Fruit fly (Drosophila melanogaster) whole organism, embryonic: ENCODE results near the gene CG17154.

Experiments
- C15 ChIP-seq: fragments of 200-800 bp; sonication (Bioruptor generic); IDR thresholded peaks from 3 replicates; pipeline ENCODE4 v1.3.6; 2022; ENCODE audit warnings: missing biosample characterization, missing genetic modification characterization
- CG10321 ChIP-seq: fragments of 200-800 bp; sonication (Bioruptor generic); IDR thresholded peaks from 2 replicates; pipeline ENCODE4 v1.3.6; 2022; ENCODE audit warnings: missing biosample characterization, missing genetic modification characterization
- CG11247 ChIP-seq: fragments of 200-800 bp; sonication (Bioruptor generic); IDR thresholded peaks from 2 replicates; pipeline ENCODE4 v1.3.6; 2022; ENCODE audit warnings: missing biosample characterization, missing genetic modification characterization
- CG12769 ChIP-seq: fragments of 200-800 bp; sonication (Bioruptor generic); optimal IDR thresholded peaks from 2 replicates; lab custom pipeline; 2019; ENCODE audit warnings: missing biosample characterization, mild to moderate bottlenecking, missing genetic modification characterization, moderate library complexity
- CG14441 ChIP-seq: fragments of 200-800 bp; sonication (Bioruptor generic); IDR thresholded peaks from 2 replicates; pipeline ENCODE4 v1.3.6; 2022; ENCODE audit warnings: missing biosample characterization, missing genetic modification characterization
- CG15011 ChIP-seq: fragments of 200-800 bp; sonication (Bioruptor generic); optimal IDR thresholded peaks from 3 replicates; lab custom pipeline; 2018; ENCODE audit warnings: missing biosample characterization, mild to moderate bottlenecking, missing genetic modification characterization
- CG1529 ChIP-seq: fragments of 200-800 bp; sonication (Bioruptor generic); optimal IDR thresholded peaks from 3 replicates; lab custom pipeline; 2018; ENCODE audit warnings: missing biosample characterization, missing genetic modification characterization
- CG15696 ChIP-seq: fragments of 200-800 bp; sonication (Bioruptor generic); optimal IDR thresholded peaks from 2 replicates; lab custom pipeline; 2019; ENCODE audit warnings: missing biosample characterization, mild to moderate bottlenecking, missing genetic modification characterization, moderate library complexity
- CG1602 ChIP-seq: fragments of 200-800 bp; sonication (Bioruptor generic); optimal IDR thresholded peaks from 3 replicates; lab custom pipeline; 2016; ENCODE audit warnings: missing biosample characterization, missing genetic modification characterization
- CG17912 ChIP-seq: fragments of 200-800 bp; sonication (Bioruptor generic); optimal IDR thresholded peaks from 2 replicates; lab custom pipeline; 2018; ENCODE audit warnings: missing biosample characterization, mild to moderate bottlenecking, missing genetic modification characterization
- CG18599 ChIP-seq: fragments of 200-800 bp; sonication (Bioruptor generic); optimal IDR thresholded peaks from 3 replicates; lab custom pipeline; 2017; ENCODE audit warnings: missing biosample characterization, missing genetic modification characterization, mild to moderate bottlenecking, moderate library complexity, missing genetic modification reagents
- CG30431 ChIP-seq: fragments of 200-800 bp; sonication (Bioruptor generic); optimal IDR thresholded peaks from 2 replicates; lab custom pipeline; 2017; ENCODE audit warnings: missing biosample characterization, missing genetic modification characterization
- CG31365 ChIP-seq: fragments of 200-800 bp; sonication (Bioruptor generic); optimal IDR thresholded peaks from 2 replicates; lab custom pipeline; 2018; ENCODE audit warnings: missing biosample characterization, mild to moderate bottlenecking, missing genetic modification characterization
- CG33557 ChIP-seq: fragments of 200-800 bp; sonication (Bioruptor generic); optimal IDR thresholded peaks from 2 replicates; lab custom pipeline; 2019; ENCODE audit warnings: missing biosample characterization, mild to moderate bottlenecking, missing genetic modification characterization, moderate library complexity
- CG4328 ChIP-seq: fragments of 200-800 bp; sonication (Bioruptor generic); optimal IDR thresholded peaks from 3 replicates; lab custom pipeline; 2017; ENCODE audit warnings: missing biosample characterization, missing genetic modification reagents, missing genetic modification characterization
- CG7839 ChIP-seq: fragments of 200-800 bp; sonication (Bioruptor generic); optimal IDR thresholded peaks from 3 replicates; lab custom pipeline; 2018; ENCODE audit warnings: missing biosample characterization, mild to moderate bottlenecking, missing genetic modification characterization, moderate library complexity
- Deaf1 ChIP-seq: fragments of 200-800 bp; optimal IDR thresholded peaks from 3 replicates; lab custom pipeline; 2019; ENCODE audit warnings: missing biosample characterization, mild to moderate bottlenecking, missing genetic modification characterization, moderate library complexity
- Dek ChIP-seq: fragments of 200-800 bp; sonication (Bioruptor generic); optimal IDR thresholded peaks from 3 replicates; lab custom pipeline; 2019; ENCODE audit warnings: missing biosample characterization, mild to moderate bottlenecking, missing genetic modification characterization, moderate library complexity
- Dfd ChIP-seq, 2 experiments: fragments of >200 bp; optimal IDR thresholded peaks; 2 replicates each; lab custom pipeline; 2017; ENCODE audit warnings: missing biosample characterization in 2 of 2, missing genetic modification characterization in 2 of 2
- Ets65A ChIP-seq: fragments of 200-800 bp; sonication (Bioruptor generic); peaks from one replicate; lab custom pipeline; 2016; ENCODE audit warnings: missing biosample characterization, missing genetic modification characterization
- Fer1 ChIP-seq: fragments of 200-800 bp; sonication (Bioruptor generic); optimal IDR thresholded peaks from 2 replicates; lab custom pipeline; 2017; ENCODE audit warnings: missing biosample characterization, mild to moderate bottlenecking, missing genetic modification characterization
- GATAe ChIP-seq: fragments of 200-800 bp; sonication (Bioruptor generic); conservative IDR thresholded peaks from 2 replicates; pipeline ENCODE4 v1.3.6; 2022; ENCODE audit warnings: missing biosample characterization, missing genetic modification characterization
- Gug ChIP-seq: fragments of 200-800 bp; sonication (Bioruptor generic); IDR thresholded peaks from 4 replicates; pipeline ENCODE4 v1.3.6; 2022; ENCODE audit warnings: missing biosample characterization, missing genetic modification characterization
- HmgZ ChIP-seq: fragments of 200-800 bp; sonication (Bioruptor generic); optimal IDR thresholded peaks from 2 replicates; lab custom pipeline; 2018; ENCODE audit warnings: missing biosample characterization, mild to moderate bottlenecking, missing genetic modification characterization
- Meics ChIP-seq: fragments of 200-800 bp; sonication (Bioruptor generic); optimal IDR thresholded peaks from 2 replicates; lab custom pipeline; 2017; ENCODE audit warnings: missing biosample characterization, mild to moderate bottlenecking, missing genetic modification characterization
- Nf-YA ChIP-seq: fragments of 200-800 bp; sonication (Bioruptor generic); IDR thresholded peaks from 2 replicates; pipeline ENCODE4 v1.3.6; 2022; ENCODE audit warnings: missing biosample characterization, missing genetic modification characterization
- Pdp1 ChIP-seq, 2 experiments: fragments of 200-800 bp; sonication (Bioruptor generic); optimal IDR thresholded peaks; 3 replicates each; lab custom pipeline; 2016; ENCODE audit warnings: missing biosample characterization in 2 of 2, missing genetic modification characterization in 2 of 2, mild to moderate bottlenecking in 1 of 2, moderate library complexity in 1 of 2
- Xrp1 ChIP-seq: fragments of 200-800 bp; sonication (Bioruptor generic); IDR thresholded peaks from 2 replicates; pipeline ENCODE4 v1.3.6; 2022; ENCODE audit warnings: missing biosample characterization, missing genetic modification characterization
- ab ChIP-seq: fragments of 200-800 bp; sonication (Bioruptor generic); optimal IDR thresholded peaks from 2 replicates; lab custom pipeline; 2016; ENCODE audit warnings: missing biosample characterization, missing genetic modification characterization
- al ChIP-seq: fragments of 200-800 bp; sonication (Bioruptor generic); IDR thresholded peaks from 2 replicates; pipeline ENCODE4 v1.3.6; 2022; ENCODE audit warnings: missing biosample characterization, missing genetic modification characterization
- caup ChIP-seq: fragments of 200-800 bp; sonication (Bioruptor generic); optimal IDR thresholded peaks from 3 replicates; lab custom pipeline; 2017; ENCODE audit warnings: missing biosample characterization, mild to moderate bottlenecking, missing genetic modification characterization, moderate library complexity; ENCODE audit not compliant: severe bottlenecking
- chif ChIP-seq, 2 experiments: fragments of 200-800 bp; sonication (Bioruptor generic); optimal IDR thresholded peaks; 3 replicates each; lab custom pipeline; 2016; ENCODE audit warnings: missing biosample characterization in 2 of 2, missing genetic modification characterization in 2 of 2
- chm ChIP-seq: fragments of 200-800 bp; sonication (Bioruptor generic); IDR thresholded peaks from 2 replicates; pipeline ENCODE4 v1.3.6; 2022; ENCODE audit warnings: missing biosample characterization, missing genetic modification characterization
- cwo ChIP-seq: fragments of 200-800 bp; sonication (Bioruptor generic); optimal IDR thresholded peaks from 3 replicates; lab custom pipeline; 2017; ENCODE audit warnings: missing biosample characterization, missing genetic modification characterization, mild to moderate bottlenecking, moderate library complexity, missing genetic modification reagents
- dmrt99B ChIP-seq: fragments of 200-800 bp; sonication (Bioruptor generic); optimal IDR thresholded peaks from 2 replicates; lab custom pipeline; 2018; ENCODE audit warnings: missing biosample characterization, mild to moderate bottlenecking, missing genetic modification characterization, moderate library complexity
- en ChIP-seq: fragments of 200-800 bp; sonication (Bioruptor generic); optimal IDR thresholded peaks from 2 replicates; lab custom pipeline; 2016; ENCODE audit warnings: missing biosample characterization, missing genetic modification characterization
- gfzf ChIP-seq: fragments of 200-800 bp; sonication (Bioruptor generic); optimal IDR thresholded peaks from 2 replicates; lab custom pipeline; 2016; ENCODE audit warnings: missing biosample characterization, mild to moderate bottlenecking, missing genetic modification characterization, moderate library complexity
- her ChIP-seq: fragments of 200-800 bp; sonication (Bioruptor generic); optimal IDR thresholded peaks from 2 replicates; lab custom pipeline; 2016; ENCODE audit warnings: missing biosample characterization, missing genetic modification characterization
- kni ChIP-seq: fragments of 200-800 bp; sonication (Bioruptor generic); optimal IDR thresholded peaks from 3 replicates; lab custom pipeline; 2017; ENCODE audit warnings: mild to moderate bottlenecking, missing biosample characterization, missing genetic modification reagents, missing genetic modification characterization
- odd ChIP-seq: fragments of 200-800 bp; sonication (Bioruptor generic); optimal IDR thresholded peaks from 2 replicates; lab custom pipeline; 2017; ENCODE audit warnings: missing biosample characterization, mild to moderate bottlenecking, missing genetic modification characterization
- pb ChIP-seq: fragments of 200-800 bp; sonication (Bioruptor generic); optimal IDR thresholded peaks from 3 replicates; lab custom pipeline; 2016; ENCODE audit warnings: missing biosample characterization, missing genetic modification characterization
- psq ChIP-seq: fragments of 200-800 bp; sonication (Bioruptor generic); optimal IDR thresholded peaks from 2 replicates; lab custom pipeline; 2017; ENCODE audit warnings: missing biosample characterization, missing genetic modification characterization
- pum ChIP-seq: fragments of 200-800 bp; sonication (Bioruptor generic); optimal IDR thresholded peaks from 2 replicates; lab custom pipeline; 2016; ENCODE audit warnings: missing biosample characterization, missing genetic modification characterization
- seq ChIP-seq: fragments of 200-800 bp; sonication (Bioruptor generic); IDR thresholded peaks from 2 replicates; pipeline ENCODE4 v1.3.6; 2022; ENCODE audit warnings: missing biosample characterization, missing genetic modification characterization
- slp2 ChIP-seq: fragments of 200-800 bp; sonication (Bioruptor generic); optimal IDR thresholded peaks from 2 replicates; lab custom pipeline; 2016; ENCODE audit warnings: missing biosample characterization, missing genetic modification characterization
- tin ChIP-seq: fragments of 200-800 bp; sonication (Bioruptor generic); optimal IDR thresholded peaks from 3 replicates; lab custom pipeline; 2016; ENCODE audit warnings: missing biosample characterization, missing genetic modification characterization
- unc-4 ChIP-seq: fragments of 200-800 bp; sonication (Bioruptor generic); IDR thresholded peaks from 2 replicates; pipeline ENCODE4 v1.3.6; 2022; ENCODE audit warnings: missing biosample characterization, missing genetic modification characterization; ENCODE audit not compliant: partially characterized antibody
- unpg ChIP-seq: fragments of 200-800 bp; sonication (Bioruptor generic); optimal IDR thresholded peaks from 3 replicates; lab custom pipeline; 2018; ENCODE audit warnings: missing biosample characterization, mild to moderate bottlenecking, missing genetic modification characterization, moderate library complexity
- vfl ChIP-seq: fragments of 200-800 bp; sonication (Bioruptor generic); optimal IDR thresholded peaks from 2 replicates; lab custom pipeline; 2016; ENCODE audit warnings: missing biosample characterization, missing genetic modification characterization
- wdn ChIP-seq: fragments of 200-800 bp; sonication (Bioruptor generic); IDR thresholded peaks from 2 replicates; pipeline ENCODE4 v1.3.6; 2022; ENCODE audit warnings: missing biosample characterization, missing genetic modification characterization
- zen ChIP-seq: fragments of 200-800 bp; sonication (Bioruptor generic); optimal IDR thresholded peaks from 3 replicates; lab custom pipeline; 2018; ENCODE audit warnings: missing biosample characterization, mild to moderate bottlenecking, missing genetic modification characterization, moderate library complexity

CG17154 gene

DNA sequence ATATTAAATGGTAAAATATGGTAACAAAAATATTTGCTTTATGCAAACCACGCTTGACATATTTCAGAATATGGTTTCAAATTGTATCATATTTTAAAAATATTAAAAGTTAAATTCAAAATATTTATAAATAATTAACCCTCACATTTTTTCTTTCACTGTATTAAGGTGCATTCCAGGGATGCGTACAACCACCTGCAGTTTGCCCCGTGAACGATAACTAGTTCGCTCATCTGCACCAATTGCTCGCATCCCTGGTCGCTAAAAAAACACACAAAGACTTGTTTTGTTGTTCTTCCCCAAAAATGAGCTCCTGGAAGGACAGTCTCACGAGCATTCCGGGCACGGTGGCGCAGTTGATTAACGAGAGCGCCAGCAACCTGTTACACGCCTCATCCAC, 43.5 kb downstream of the CG17154 start, which contains the start of gene DEF8 (continued):
- TF ChIP-seq slp2 (no peak), pum (GFP tag; lab: Kevin White, UChicago) (no peak), CG1602 (peak; percentile 84), dmrt99B (tag; lab: Kevin White, UChicago) (peak; percentile 83), cwo (peak; percentile 74), Nf-YA (GFP tag; lab: Robert Waterston, UW) (peak; percentile 83), tin (GFP tag; lab: Kevin White, UChicago) (peak; percentile 85), CG31365 (tag; lab: Kevin White, UChicago) (no peak), pb (GFP tag; lab: Kevin White, UChicago) (no peak), Deaf1 (tag; lab: Kevin White, UChicago) (peak; percentile 71), CG14441 (GFP tag; lab: Robert Waterston, UW) (peak; percentile 76), seq (GFP tag; lab: Robert Waterston, UW) (peak; percentile 69), Meics (GFP tag; lab: Kevin White, UChicago) (peak; percentile 84), her (peak; percentile 29), Xrp1 (peak; percentile 94), C15 (peak; percentile 78; the same call in 2 of the 3 replicates), CG4328 (GFP tag; lab: Kevin White, UChicago) (peak; percentile 68), CG17912 (peak; percentile 70), chif (GFP tag; optimal IDR thresholded peaks at IDR 0.05; lab: Kevin White, UChicago) (peak; percentile 27 to 66), en (GFP tag; lab: Kevin White, UChicago) (no peak), gfzf (GFP tag; lab: Kevin White, UChicago) (no peak), Pdp1 (GFP tag; optimal IDR thresholded peaks at IDR 0.05; lab: Kevin White, UChicago) (peak in 1 of 2 experiments; percentile 20), kni (GFP tag; lab: Kevin White, UChicago) (peak; percentile 40), CG18599 (GFP tag; lab: Kevin White, UChicago) (peak; percentile 83), Ets65A (GFP tag; lab: Kevin White, UChicago) (no peak), CG30431 (GFP tag; lab: Kevin White, UChicago) (peak; percentile 51), Dfd (GFP tag; optimal IDR thresholded peaks at IDR 0.05; lab: Kevin White, UChicago) (no peak), caup (GFP tag; lab: Kevin White, UChicago) (peak; percentile 57), zen (tag; lab: Kevin White, UChicago) (peak; percentile 87), psq (GFP tag; lab: Kevin White, UChicago) (peak; percentile 52), ab (no peak), chm (GFP tag; lab: Robert Waterston, UW) (peak; percentile 77), wdn (GFP tag; lab: Robert Waterston, UW) (peak; percentile 62), Dek (tag; lab: Kevin White, UChicago) (peak; percentile 86), odd (GFP tag; lab: Kevin White, UChicago) (peak; percentile 82), GATAe (GFP tag; lab: Robert Waterston, UW) (no peak), Gug (GFP tag; lab: Robert Waterston, UW) (peak; percentile 48; the same call in 1 of the 4 replicates), HmgZ (tag; lab: Kevin White, UChicago) (peak; percentile 81), CG10321 (peak; percentile 68; the same call in 1 of the 2 replicates), unc-4 (GFP tag; lab: Robert Waterston, UW) (0 out of 2 replicates have a peak, but pooled peaks have one; percentile 12), CG1529 (GFP tag; lab: Kevin White, UChicago) (peak; percentile 57), CG15696 (tag; lab: Kevin White, UChicago) (peak; percentile 85), unpg (peak; percentile 88), CG11247 (GFP tag; lab: Robert Waterston, UW) (peak; percentile 62), CG15011 (GFP tag; lab: Kevin White, UChicago) (no peak), CG12769 (tag; lab: Kevin White, UChicago) (no peak), al (GFP tag; lab: Robert Waterston, UW) (peak; percentile 65; the same call in 1 of the 2 replicates), CG7839 (peak; percentile 87), vfl (GFP tag; lab: Kevin White, UChicago) (no peak), Fer1 (GFP tag; lab: Kevin White, UChicago) (peak; percentile 88), CG33557 (peak; percentile 78)
